Worm (Caenorhabditis elegans) whole organism, L1 larva: ENCODE data around the gene Y73B6BL.23.
A peak's percentile ranks its signal among the peaks of the same experiment; 100 is the strongest.

Experiments used
- F16B12.6 ChIP-seq: fragments of 150-350 bp; optimal IDR thresholded peaks from 2 replicates; lab custom pipeline; 2014; ENCODE audit warnings: missing biosample characterization, missing genetic modification characterization
- Y116A8C.19 ChIP-seq: sonication (generic microtip); optimal IDR thresholded peaks from 2 replicates; lab custom pipeline; 2016; ENCODE audit warnings: missing compliant biosample characterization, missing genetic modification characterization, borderline replicate concordance
- alr-1 ChIP-seq: fragments of 200-800 bp; sonication (Bioruptor generic); optimal IDR thresholded peaks from 2 replicates; lab custom pipeline; 2018; ENCODE audit warnings: borderline replicate concordance, mild to moderate bottlenecking, missing genetic modification characterization, missing compliant biosample characterization
- ama-1 ChIP-seq: fragments of 150-350 bp; optimal IDR thresholded peaks from 2 replicates; lab custom pipeline; 2014
- blmp-1 ChIP-seq: fragments of 150-350 bp; optimal IDR thresholded peaks from 2 replicates; lab custom pipeline; 2014; ENCODE audit warnings: missing biosample characterization, missing genetic modification characterization
- ceh-8 ChIP-seq: fragments of 200-800 bp; sonication (Bioruptor generic); optimal IDR thresholded peaks from 2 replicates; lab custom pipeline; 2018; ENCODE audit warnings: mild to moderate bottlenecking, missing genetic modification characterization, moderate library complexity, missing compliant biosample characterization
- ceh-82 ChIP-seq, 3 experiments: fragments of 150-350 bp in 1 of 3; sonication (generic microtip) in 2 of 3; optimal IDR thresholded peaks; 2 replicates each; lab custom pipeline; 2014 to 2017; ENCODE audit warnings: missing biosample characterization in 3 of 3, missing genetic modification characterization in 3 of 3
- ceh-90 ChIP-seq: sonication (generic microtip); optimal IDR thresholded peaks from 2 replicates; lab custom pipeline; 2016; ENCODE audit warnings: missing genetic modification characterization, missing compliant biosample characterization
- dsc-1 ChIP-seq: sonication (generic microtip); optimal IDR thresholded peaks from 2 replicates; lab custom pipeline; 2016; ENCODE audit warnings: mild to moderate bottlenecking, missing genetic modification characterization, missing compliant biosample characterization
- efl-3 ChIP-seq: fragments of 200-800 bp; sonication (Bioruptor generic); optimal IDR thresholded peaks from 2 replicates; lab custom pipeline; 2018; ENCODE audit warnings: mild to moderate bottlenecking, missing genetic modification characterization, missing compliant biosample characterization
- egl-27 ChIP-seq, 2 experiments: fragments of 150-350 bp in 1 of 2; sonication (generic microtip); optimal IDR thresholded peaks; 3 replicates each; lab custom pipeline; 2017 to 2018; ENCODE audit warnings: missing biosample characterization in 2 of 2, missing genetic modification characterization in 2 of 2, missing genetic modification reagents in 2 of 2
- elt-3 ChIP-seq, 6 experiments: fragments of 150-350 bp in 1 of 6; sonication (generic microtip); optimal IDR thresholded peaks; 2 replicates each; lab custom pipeline; 2017 to 2018; ENCODE audit warnings: missing biosample characterization in 6 of 6, missing genetic modification characterization in 6 of 6, inconsistent platforms in 1 of 6
- fkh-10 ChIP-seq: sonication (generic microtip); optimal IDR thresholded peaks from 2 replicates; lab custom pipeline; 2017; ENCODE audit warnings: missing biosample characterization, missing genetic modification reagents, missing genetic modification characterization
- fkh-8 ChIP-seq: sonication (generic microtip); optimal IDR thresholded peaks from 2 replicates; lab custom pipeline; 2016; ENCODE audit warnings: mild to moderate bottlenecking, missing genetic modification characterization, missing compliant biosample characterization
- hlh-17 ChIP-seq: fragments of 200-800 bp; sonication (Bioruptor generic); optimal IDR thresholded peaks from 2 replicates; lab custom pipeline; 2018; ENCODE audit warnings: missing genetic modification characterization, mild to moderate bottlenecking, missing compliant biosample characterization, moderate library complexity, borderline replicate concordance
- isw-1 ChIP-seq: fragments of 200-800 bp; sonication (Bioruptor generic); IDR thresholded peaks from 2 replicates; pipeline ENCODE4 v1.3.6; 2022; ENCODE audit warnings: missing genetic modification characterization, missing compliant biosample characterization
- lin-13 ChIP-seq: fragments of 150-350 bp; optimal IDR thresholded peaks from 2 replicates; lab custom pipeline; 2014; ENCODE audit warnings: missing biosample characterization, missing genetic modification reagents, missing genetic modification characterization
- lin-14 ChIP-seq: fragments of 200-800 bp; sonication (Bioruptor generic); optimal IDR thresholded peaks from 2 replicates; lab custom pipeline; 2018; ENCODE audit warnings: mild to moderate bottlenecking, missing genetic modification characterization, moderate library complexity, missing compliant biosample characterization
- lin-39 ChIP-seq: fragments of 150-350 bp; optimal IDR thresholded peaks from 2 replicates; lab custom pipeline; 2014; ENCODE audit warnings: missing biosample characterization, missing genetic modification reagents, missing genetic modification characterization
- lir-3 ChIP-seq: sonication (generic microtip); optimal IDR thresholded peaks from 2 replicates; lab custom pipeline; 2016; ENCODE audit warnings: mild to moderate bottlenecking, missing genetic modification characterization, moderate library complexity, missing compliant biosample characterization; ENCODE audit not compliant: poor library complexity
- lsy-2 ChIP-seq, 2 experiments: fragments of 150-350 bp; optimal IDR thresholded peaks; 2 replicates each; lab custom pipeline; 2014; ENCODE audit warnings: missing biosample characterization in 2 of 2, missing genetic modification characterization in 2 of 2
- mab-9 ChIP-seq: fragments of 200-800 bp; sonication (Bioruptor generic); IDR thresholded peaks from 2 replicates; pipeline ENCODE4 v1.3.6; 2022; ENCODE audit warnings: missing genetic modification reagents, missing genetic modification characterization, missing compliant biosample characterization
- mdl-1 ChIP-seq, 2 experiments: fragments of 150-350 bp; optimal IDR thresholded peaks; 2 replicates each; lab custom pipeline; 2014 to 2017; ENCODE audit warnings: missing biosample characterization in 2 of 2, missing genetic modification characterization in 2 of 2, inconsistent platforms in 1 of 2
- mef-2 ChIP-seq: fragments of 150-350 bp; optimal IDR thresholded peaks from 2 replicates; lab custom pipeline; 2014; ENCODE audit warnings: missing biosample characterization, missing genetic modification characterization
- nhr-12 ChIP-seq: sonication (generic microtip); optimal IDR thresholded peaks from 2 replicates; lab custom pipeline; 2017; ENCODE audit warnings: missing biosample characterization, missing genetic modification characterization
- nhr-237 ChIP-seq: fragments of 150-350 bp; optimal IDR thresholded peaks from 2 replicates; lab custom pipeline; 2014; ENCODE audit warnings: missing biosample characterization, missing genetic modification characterization
- nhr-71 ChIP-seq: sonication (generic microtip); optimal IDR thresholded peaks from 2 replicates; lab custom pipeline; 2016; ENCODE audit warnings: mild to moderate bottlenecking, missing genetic modification characterization, moderate library complexity, missing compliant biosample characterization
- nhr-76 ChIP-seq: sonication (generic microtip); optimal IDR thresholded peaks from 2 replicates; lab custom pipeline; 2017; ENCODE audit warnings: missing biosample characterization, missing genetic modification characterization
- nhr-85 ChIP-seq: sonication (generic microtip); peaks from one replicate; lab custom pipeline; 2016; ENCODE audit warnings: missing genetic modification characterization, inconsistent platforms, missing compliant biosample characterization
- nhr-90 ChIP-seq: sonication (generic microtip); optimal IDR thresholded peaks from 2 replicates; lab custom pipeline; 2016; ENCODE audit warnings: mild to moderate bottlenecking, missing genetic modification characterization, missing compliant biosample characterization; ENCODE audit not compliant: poor library complexity
- pag-3 ChIP-seq: sonication (generic microtip); optimal IDR thresholded peaks from 2 replicates; lab custom pipeline; 2017; ENCODE audit warnings: missing genetic modification characterization, mild to moderate bottlenecking, missing compliant biosample characterization, antibody characterized with exemption, borderline replicate concordance; ENCODE audit not compliant: insufficient read depth
- pax-3 ChIP-seq: fragments of 200-800 bp; sonication (Bioruptor generic); optimal IDR thresholded peaks from 2 replicates; lab custom pipeline; 2018; ENCODE audit warnings: mild to moderate bottlenecking, missing genetic modification characterization, moderate library complexity, missing compliant biosample characterization
- pqm-1 ChIP-seq: sonication (generic microtip); optimal IDR thresholded peaks from 3 replicates; lab custom pipeline; 2017; ENCODE audit warnings: missing biosample characterization, missing genetic modification characterization
- skn-1 ChIP-seq: fragments of 150-350 bp; optimal IDR thresholded peaks from 2 replicates; lab custom pipeline; 2014; ENCODE audit warnings: missing biosample characterization, missing genetic modification characterization
- sptf-1 ChIP-seq: fragments of 150-350 bp; optimal IDR thresholded peaks from 2 replicates; lab custom pipeline; 2014; ENCODE audit warnings: missing biosample characterization, missing genetic modification characterization
- swsn-7 ChIP-seq: sonication (generic microtip); optimal IDR thresholded peaks from 2 replicates; lab custom pipeline; 2016; ENCODE audit warnings: missing genetic modification characterization, missing compliant biosample characterization
- tbx-2 ChIP-seq: sonication (generic microtip); optimal IDR thresholded peaks from 2 replicates; lab custom pipeline; 2016; ENCODE audit warnings: missing genetic modification characterization, missing compliant biosample characterization
- unc-62 ChIP-seq: fragments of 150-350 bp; optimal IDR thresholded peaks from 2 replicates; lab custom pipeline; 2014; ENCODE audit warnings: missing biosample characterization, missing genetic modification reagents, missing genetic modification characterization
- unc-98 ChIP-seq: fragments of 200-800 bp; sonication (Bioruptor generic); IDR thresholded peaks from 2 replicates; pipeline ENCODE4 v1.3.6; 2022; ENCODE audit warnings: missing genetic modification characterization, missing compliant biosample characterization
- vab-15 ChIP-seq: sonication (generic microtip); optimal IDR thresholded peaks from 2 replicates; lab custom pipeline; 2017; ENCODE audit warnings: missing genotype, mild to moderate bottlenecking, missing genetic modification characterization, missing compliant biosample characterization

Gene Y73B6BL.23

ce11 chrIV:6385010-6385409, 33.9 kb downstream of the Y73B6BL.23 start:
- TF ChIP-seq unc-98 (GFP tag; lab: Robert Waterston, UW) (no peak), mab-9 (GFP tag; lab: Robert Waterston, UW) (no peak), dsc-1 (tag; lab: Kevin White, UChicago) (no peak), efl-3 (GFP tag; lab: Kevin White, UChicago) (no peak), lin-13 (no peak), fkh-10 (GFP tag; lab: Kevin White, UChicago) (peak; percentile 81), nhr-76 (tag; lab: Kevin White, UChicago) (no peak), lin-14 (GFP tag; lab: Kevin White, UChicago) (peak; percentile 54), F16B12.6 (tag; lab: Kevin White, UChicago) (no peak)

- TF ChIP-seq elt-3 (tag; optimal IDR thresholded peaks at IDR 0.05; lab: Kevin White, UChicago) = no peak
- TF ChIP-seq pqm-1 (tag; lab: Kevin White, UChicago) = no peak
- no peak for TF ChIP-seq alr-1 (tag; lab: Kevin White, UChicago)
- no peak for TF ChIP-seq lsy-2 (tag; optimal IDR thresholded peaks at IDR 0.05; lab: Kevin White, UChicago)
- no peak for TF ChIP-seq swsn-7
- no peak for TF ChIP-seq mdl-1 (tag; optimal IDR thresholded peaks at IDR 0.05; lab: Kevin White, UChicago)
- no peak for TF ChIP-seq unc-62 (GFP tag; lab: Kevin White, UChicago)
- TF ChIP-seq ama-1 (lab: Kevin White, UChicago) = no peak
- TF ChIP-seq ceh-8 (GFP tag; lab: Kevin White, UChicago) = no peak
- TF ChIP-seq pax-3 = no peak
- no peak for TF ChIP-seq Y116A8C.19 (tag; lab: Kevin White, UChicago)
Observed at ce11 chrIV:6383970-6384369, 34.9 kb downstream of the Y73B6BL.23 start, which contains the start of gene shl-1. shl-1 (minus strand) TSS chrIV:6384070.

- TF ChIP-seq nhr-12 (tag; lab: Kevin White, UChicago) (no peak), fkh-8 (tag; lab: Kevin White, UChicago) (no peak), nhr-85 (no peak), lir-3 (tag; lab: Kevin White, UChicago) (no peak), ceh-90 (tag; lab: Kevin White, UChicago) (no peak), vab-15 (tag; lab: Kevin White, UChicago) (no peak), egl-27 (tag; optimal IDR thresholded peaks at IDR 0.05; lab: Kevin White, UChicago) (no peak), skn-1 (tag; lab: Kevin White, UChicago) (no peak), mef-2 (tag; lab: Kevin White, UChicago) (no peak), hlh-17 (GFP tag; lab: Kevin White, UChicago) (no peak)
Observed at ce11 chrIV:6378398-6378797, 40.5 kb downstream of the Y73B6BL.23 start.

- TF ChIP-seq blmp-1 (tag; lab: Kevin White, UChicago) (no peak), nhr-90 (tag; lab: Kevin White, UChicago) (no peak), ceh-82 (tag; optimal IDR thresholded peaks at IDR 0.05; lab: Kevin White, UChicago) (no peak), alr-1 (tag; lab: Kevin White, UChicago) (no peak), vab-15 (tag; lab: Kevin White, UChicago) (no peak), egl-27 (tag; optimal IDR thresholded peaks at IDR 0.05; lab: Kevin White, UChicago) (no peak), pag-3 (no peak), fkh-10 (GFP tag; lab: Kevin White, UChicago) (no peak), tbx-2 (tag; lab: Kevin White, UChicago) (no peak), isw-1 (GFP tag; lab: Robert Waterston, UW) (no peak), lin-39 (tag; lab: Kevin White, UChicago) (no peak), sptf-1 (tag; lab: Kevin White, UChicago) (no peak), nhr-237 (tag; lab: Kevin White, UChicago) (no peak), nhr-71 (tag; lab: Kevin White, UChicago) (no peak)
- TF ChIP-seq, all 84 proteins: peak for 0
Observed at ce11 chrIV:6377335-6378069, 41.4 kb downstream of the Y73B6BL.23 start.
